Worm (Caenorhabditis elegans): Measurements from ENCODE around the gene chil-7.
A peak's percentile ranks its signal among the peaks of the same experiment; 100 is the strongest.

The chil-7 gene

ce11 chrII:9891823-9892222 lies 20.9 kb upstream of the chil-7 start:
- peak; percentile 83 for TF ChIP-seq ceh-16 (tag; optimal IDR thresholded peaks at IDR 0.05)
- TF ChIP-seq sma-9 (GFP tag; optimal IDR thresholded peaks at IDR 0.05): peak; percentile 79
- no peak for TF ChIP-seq sma-9 (tag; optimal IDR thresholded peaks at IDR 0.05)
- no peak for TF ChIP-seq gmeb-1 (tag; optimal IDR thresholded peaks at IDR 0.05)
- TF ChIP-seq egl-27 (tag; optimal IDR thresholded peaks at IDR 0.05): peak; percentile 18
- peak; percentile 70 for TF ChIP-seq fos-1 (tag; optimal IDR thresholded peaks at IDR 0.05)
- peak; percentile 83 for TF ChIP-seq elt-1 (tag; optimal IDR thresholded peaks at IDR 0.05)
- TF ChIP-seq unc-39 (tag; optimal IDR thresholded peaks at IDR 0.05): no peak

ce11 chrII:9891031-9891689 lies 20.2 kb upstream of the chil-7 start, which contains the start of gene vgln-1:
Gene vgln-1, minus strand, starts transcription at chrII:9891081.
- TF ChIP-seq lin-11 (tag; optimal IDR thresholded peaks at IDR 0.05) (no peak), R02D3.7 (tag; optimal IDR thresholded peaks at IDR 0.05) (no peak), mbf-1 (tag; optimal IDR thresholded peaks at IDR 0.05) (no peak), nhr-12 (tag; optimal IDR thresholded peaks at IDR 0.05) (no peak), alr-1 (tag; optimal IDR thresholded peaks at IDR 0.05) (no peak), crh-2 (tag; optimal IDR thresholded peaks at IDR 0.05) (peak; percentile 41), nhr-25 (tag; optimal IDR thresholded peaks at IDR 0.05) (peak; percentile 39), unc-62 (GFP tag; optimal IDR thresholded peaks at IDR 0.05) (no peak), peb-1 (tag; optimal IDR thresholded peaks at IDR 0.05) (no peak), ceh-82 (tag; optimal IDR thresholded peaks at IDR 0.05) (no peak), snpc-4 (tag; optimal IDR thresholded peaks at IDR 0.05) (no peak), nhr-21 (tag; optimal IDR thresholded peaks at IDR 0.05) (no peak), mab-5 (tag; optimal IDR thresholded peaks at IDR 0.05) (no peak), nhr-129 (tag; optimal IDR thresholded peaks at IDR 0.05) (peak; percentile 49), ama-1 (optimal IDR thresholded peaks at IDR 0.05) (no peak), lsy-2 (tag; optimal IDR thresholded peaks at IDR 0.05) (peak in 1 of 2 experiments; percentile 26), F13H6.1 (tag; optimal IDR thresholded peaks at IDR 0.05) (no peak), sma-3 (GFP tag; optimal IDR thresholded peaks at IDR 0.05) (no peak)

ce11 chrII:9888549-9888948 lies 17.6 kb upstream of the chil-7 start:
- TF ChIP-seq ceh-16 (tag; optimal IDR thresholded peaks at IDR 0.05): no peak
- no peak for TF ChIP-seq dmd-4 (tag; optimal IDR thresholded peaks at IDR 0.05)
- no peak for TF ChIP-seq nhr-6 (tag; optimal IDR thresholded peaks at IDR 0.05)
- no peak for TF ChIP-seq unc-62 (GFP tag; optimal IDR thresholded peaks at IDR 0.05)
- no peak for TF ChIP-seq skn-1 (tag; optimal IDR thresholded peaks at IDR 0.05)
- TF ChIP-seq gmeb-1 (tag; optimal IDR thresholded peaks at IDR 0.05): no peak

- no peak for TF ChIP-seq alr-1 (tag; optimal IDR thresholded peaks at IDR 0.05)
- TF ChIP-seq zag-1 (tag; optimal IDR thresholded peaks at IDR 0.05): no peak
- no peak for TF ChIP-seq elt-1 (tag; optimal IDR thresholded peaks at IDR 0.05)
- TF ChIP-seq aly-2 (tag; optimal IDR thresholded peaks at IDR 0.05): no peak
- no peak for TF ChIP-seq mbf-1 (tag; optimal IDR thresholded peaks at IDR 0.05)
These were observed 15.2 kb upstream of the chil-7 start, which contains the start of gene algn-8 for ce11 chrII:9886216-9886615. Gene algn-8, minus strand, starts transcription at chrII:9886442.

ce11 chrII:9880826-9881225 lies 9.9 kb upstream of the chil-7 start, which contains the start of gene C08H9.15:
Gene C08H9.15, plus strand, starts transcription at chrII:9881193.
- TF ChIP-seq sma-3 (GFP tag; optimal IDR thresholded peaks at IDR 0.05) (peak; percentile 64), mdl-1 (tag; optimal IDR thresholded peaks at IDR 0.05) (no peak), nhr-25 (tag; optimal IDR thresholded peaks at IDR 0.05) (peak; percentile 31), sma-9 (GFP tag; optimal IDR thresholded peaks at IDR 0.05) (no peak), sma-9 (tag; optimal IDR thresholded peaks at IDR 0.05) (no peak)

ce11 chrII:9879815-9880214 lies 8.8 kb upstream of the chil-7 start:
- TF ChIP-seq zag-1 (tag; optimal IDR thresholded peaks at IDR 0.05) (no peak), nhr-77 (tag; optimal IDR thresholded peaks at IDR 0.05) (no peak)
